Worm (Caenorhabditis elegans): ENCODE data around the gene hda-6.
"Not testable (repeated sequence)": the region's sequence is repeated elsewhere in the genome, so short reads cannot be mapped to it uniquely, and the experiment has no call there.

ce11 chrIV:5313011-5313410, 51.1 kb downstream of the hda-6 start, which contains the start of the genes msp-59 and ZK354.2:
- not testable (repeated sequence) for TF ChIP-seq lin-15B (tag; optimal IDR thresholded peaks at IDR 0.05); mef-2 (tag; optimal IDR thresholded peaks at IDR 0.05); lin-39 (tag; optimal IDR thresholded peaks at IDR 0.05); lin-13 (GFP tag; optimal IDR thresholded peaks at IDR 0.05); zag-1 (tag; optimal IDR thresholded peaks at IDR 0.05); hlh-4 (tag; optimal IDR thresholded peaks at IDR 0.05); tbx-2 (tag; optimal IDR thresholded peaks at IDR 0.05)
